Fruit fly (Drosophila melanogaster): ENCODE results near the gene CG17375.

The CG17375 gene

DNA sequence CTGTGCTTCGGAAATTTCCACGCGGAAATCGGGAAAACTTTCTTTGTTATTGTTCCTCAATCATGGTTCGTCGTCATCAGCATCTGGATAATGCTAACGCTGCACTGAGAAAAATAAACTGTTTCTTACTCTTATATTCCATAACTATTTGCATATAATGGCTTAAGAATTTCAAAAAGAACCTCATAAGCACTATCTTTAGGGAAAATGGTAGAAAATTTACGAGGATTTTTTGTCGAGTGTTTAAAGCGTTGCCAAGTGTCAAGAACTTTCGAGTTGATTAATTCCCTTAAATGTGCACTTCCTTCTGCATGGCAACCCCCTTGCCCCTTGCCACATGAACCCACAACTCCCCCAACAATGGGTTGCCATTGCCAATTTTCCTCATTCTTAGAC, 17.6 kb downstream of the CG17375 start (continued):
- TF ChIP-seq CG7745 (tag; optimal IDR thresholded peaks at IDR 0.05) (no peak), dimm (GFP tag; IDR thresholded peaks at IDR 0.05) (no peak), Mad (GFP tag; optimal IDR thresholded peaks at IDR 0.05) (peak; percentile 12), NFAT (GFP tag; IDR thresholded peaks at IDR 0.05) (no peak), CG7271 (tag; optimal IDR thresholded peaks at IDR 0.05) (peak; percentile 35), CG10959 (GFP tag; IDR thresholded peaks at IDR 0.05) (peak; percentile 34), CG18011 (GFP tag; optimal IDR thresholded peaks at IDR 0.05) (no peak), lab (GFP tag; optimal IDR thresholded peaks at IDR 0.05) (no peak), CG10209 (GFP tag; optimal IDR thresholded peaks at IDR 0.05) (peak; percentile 21), B-H2 (GFP tag; optimal IDR thresholded peaks at IDR 0.05) (no peak), tup (GFP tag; optimal IDR thresholded peaks at IDR 0.05) (no peak), rib (GFP tag; IDR thresholded peaks at IDR 0.05) (no peak), Bdp1 (GFP tag; optimal IDR thresholded peaks at IDR 0.05) (no peak), dmrt11E (tag; optimal IDR thresholded peaks at IDR 0.05) (peak; percentile 30), CG9609 (GFP tag; optimal IDR thresholded peaks at IDR 0.05) (peak; percentile 35), CG11723 (GFP tag; optimal IDR thresholded peaks at IDR 0.05) (no peak), gfzf (GFP tag; optimal IDR thresholded peaks at IDR 0.05) (no peak), CG9817 (tag; optimal IDR thresholded peaks at IDR 0.05) (peak; percentile 12), pita (GFP tag; optimal IDR thresholded peaks at IDR 0.05) (no peak), ara (GFP tag; IDR thresholded peaks at IDR 0.05) (peak; percentile 56; the same call in 1 of the 2 replicates), gce (GFP tag; IDR thresholded peaks at IDR 0.05) (no peak), crp (GFP tag; optimal IDR thresholded peaks at IDR 0.05) (no peak), jumu (GFP tag; optimal IDR thresholded peaks at IDR 0.05) (no peak), gt (GFP tag; IDR thresholded peaks at IDR 0.05) (no peak), CG6654 (GFP tag; optimal IDR thresholded peaks at IDR 0.05) (peak; percentile 44), Dfd (GFP tag; optimal IDR thresholded peaks at IDR 0.05) (no peak), CG1024 (GFP tag; IDR thresholded peaks at IDR 0.05) (no peak), Sin3A (optimal IDR thresholded peaks at IDR 0.05) (no peak), CG8281 (tag; optimal IDR thresholded peaks at IDR 0.05) (no peak), CG18476 (GFP tag; optimal IDR thresholded peaks at IDR 0.05) (peak; percentile 23), mam (GFP tag; optimal IDR thresholded peaks at IDR 0.05) (peak; percentile 25), Tbp (GFP tag; optimal IDR thresholded peaks at IDR 0.05) (no peak), Lhr (GFP tag; optimal IDR thresholded peaks at IDR 0.05) (no peak), HLH54F (GFP tag; optimal IDR thresholded peaks at IDR 0.05) (peak; percentile 15), CG1603 (tag; optimal IDR thresholded peaks at IDR 0.05) (peak; percentile 69), nau (GFP tag; optimal IDR thresholded peaks at IDR 0.05) (no peak), Xrp1 (GFP tag; IDR thresholded peaks at IDR 0.05) (peak; percentile 75), CG17912 (GFP tag; optimal IDR thresholded peaks at IDR 0.05) (no peak), CG9727 (GFP tag; optimal IDR thresholded peaks at IDR 0.05) (peak; percentile 19), Blimp-1 (GFP tag; optimal IDR thresholded peaks at IDR 0.05) (peak; percentile 78), CG30403 (GFP tag; optimal IDR thresholded peaks at IDR 0.05) (peak; percentile 44), HLHmδ (GFP tag; optimal IDR thresholded peaks at IDR 0.05) (no peak), dati (GFP tag; IDR thresholded peaks at IDR 0.05) (peak; percentile 62), Kr (GFP tag; optimal IDR thresholded peaks at IDR 0.05) (no peak), Asciz (GFP tag; optimal IDR thresholded peaks at IDR 0.05) (peak; percentile 46), CG11085 (GFP tag; IDR thresholded peaks at IDR 0.05) (no peak), CHES-1-like (GFP tag; optimal IDR thresholded peaks at IDR 0.05) (no peak), CG3407 (GFP tag; optimal IDR thresholded peaks at IDR 0.05) (no peak), CG16779 (GFP tag; IDR thresholded peaks at IDR 0.05) (no peak), ac (GFP tag; optimal IDR thresholded peaks at IDR 0.05) (no peak), CG6813 (GFP tag; optimal IDR thresholded peaks at IDR 0.05) (no peak), vfl (GFP tag; optimal IDR thresholded peaks at IDR 0.05) (no peak)
